Fruit fly (Drosophila melanogaster) whole organism, embryonic: ENCODE measurements around the gene CG43354.

Source experiments
- ATbp ChIP-seq: fragments of 200-800 bp; sonication (Bioruptor generic); optimal IDR thresholded peaks from 2 replicates; lab custom pipeline; 2017; ENCODE audit warnings: missing biosample characterization, mild to moderate bottlenecking, missing genetic modification characterization, missing genetic modification reagents
- Abd-B ChIP-seq: fragments of 200-800 bp; sonication (Bioruptor generic); optimal IDR thresholded peaks from 2 replicates; lab custom pipeline; 2018; ENCODE audit warnings: missing biosample characterization, mild to moderate bottlenecking, missing genetic modification characterization, moderate library complexity
- Adf1 ChIP-seq: fragments of 200-800 bp; sonication (Bioruptor generic); IDR thresholded peaks from 2 replicates; pipeline ENCODE4 v1.3.6; 2022; ENCODE audit warnings: missing biosample characterization, missing genetic modification characterization
- Aef1 ChIP-seq: fragments of 200-800 bp; sonication (Bioruptor generic); IDR thresholded peaks from 3 replicates; pipeline ENCODE4 v1.3.6; 2022; ENCODE audit warnings: missing biosample characterization, missing genetic modification characterization
- Awh ChIP-seq: fragments of 200-800 bp; sonication (Bioruptor generic); IDR thresholded peaks from 2 replicates; pipeline ENCODE4, ENCODE4 v1.3.6; 2022; ENCODE audit warnings: missing biosample characterization, missing genetic modification characterization
- CG1024 ChIP-seq: fragments of 200-800 bp; sonication (Bioruptor generic); IDR thresholded peaks from 2 replicates; pipeline ENCODE4 v1.3.6; 2022; ENCODE audit warnings: missing biosample characterization, missing genetic modification characterization
- CG10654 ChIP-seq: fragments of 200-800 bp; sonication (Bioruptor generic); optimal IDR thresholded peaks from 2 replicates; lab custom pipeline; 2016; ENCODE audit warnings: missing biosample characterization, missing genetic modification characterization
- CG10979 ChIP-seq: fragments of 200-800 bp; sonication (Bioruptor generic); optimal IDR thresholded peaks from 2 replicates; lab custom pipeline; 2018; ENCODE audit warnings: missing biosample characterization, mild to moderate bottlenecking, missing genetic modification characterization, moderate library complexity
- CG11085 ChIP-seq: fragments of 200-800 bp; sonication (Bioruptor generic); IDR thresholded peaks from 2 replicates; pipeline ENCODE4 v1.3.6; 2022; ENCODE audit warnings: missing biosample characterization, missing genetic modification characterization
- CG11247 ChIP-seq: fragments of 200-800 bp; sonication (Bioruptor generic); IDR thresholded peaks from 2 replicates; pipeline ENCODE4 v1.3.6; 2022; ENCODE audit warnings: missing biosample characterization, missing genetic modification characterization
- CG11398 ChIP-seq: fragments of 200-800 bp; sonication (Bioruptor generic); optimal IDR thresholded peaks from 2 replicates; lab custom pipeline; 2016; ENCODE audit warnings: missing biosample characterization, missing genetic modification characterization
- CG12219 ChIP-seq: fragments of 200-800 bp; sonication (Bioruptor generic); optimal IDR thresholded peaks from 3 replicates; lab custom pipeline; 2018; ENCODE audit warnings: missing biosample characterization, mild to moderate bottlenecking, missing genetic modification characterization
- CG13123 ChIP-seq: fragments of 200-800 bp; sonication (Bioruptor generic); optimal IDR thresholded peaks from 2 replicates; lab custom pipeline; 2016; ENCODE audit warnings: missing biosample characterization, missing genetic modification characterization
- CG14710 ChIP-seq: fragments of 200-800 bp; sonication (Bioruptor generic); optimal IDR thresholded peaks from 3 replicates; lab custom pipeline; 2019; ENCODE audit warnings: missing biosample characterization, mild to moderate bottlenecking, missing genetic modification characterization, moderate library complexity
- CG16863 ChIP-seq: fragments of 200-800 bp; sonication (Bioruptor generic); optimal IDR thresholded peaks from 3 replicates; lab custom pipeline; 2016; ENCODE audit warnings: missing biosample characterization, missing genetic modification characterization
- CG2678 ChIP-seq: fragments of 200-800 bp; sonication (Bioruptor generic); optimal IDR thresholded peaks from 3 replicates; lab custom pipeline; 2019; ENCODE audit warnings: missing biosample characterization, mild to moderate bottlenecking, missing genetic modification characterization, moderate library complexity
- CG2889 ChIP-seq: fragments of 200-800 bp; sonication (Bioruptor generic); IDR thresholded peaks from 3 replicates; pipeline ENCODE4 v1.3.6; 2022; ENCODE audit warnings: missing biosample characterization, missing genetic modification characterization
- CG30431 ChIP-seq: fragments of 200-800 bp; sonication (Bioruptor generic); optimal IDR thresholded peaks from 2 replicates; lab custom pipeline; 2017; ENCODE audit warnings: missing biosample characterization, missing genetic modification characterization
- CG3281 ChIP-seq: fragments of 200-800 bp; sonication (Bioruptor generic); optimal IDR thresholded peaks from 3 replicates; lab custom pipeline; 2017; ENCODE audit warnings: missing biosample characterization, mild to moderate bottlenecking, missing genetic modification characterization
- CG34224 ChIP-seq: fragments of 200-800 bp; sonication (Bioruptor generic); IDR thresholded peaks from 3 replicates; pipeline ENCODE4 v1.3.6; 2022; ENCODE audit warnings: missing biosample characterization, missing genetic modification characterization; ENCODE audit not compliant: partially characterized antibody
- CG5180 ChIP-seq: fragments of 200-800 bp; sonication (Bioruptor generic); optimal IDR thresholded peaks from 3 replicates; lab custom pipeline; 2017; ENCODE audit warnings: missing biosample characterization, missing genetic modification characterization, mild to moderate bottlenecking, moderate library complexity, missing genetic modification reagents
- CG7786 ChIP-seq: fragments of 200-800 bp; sonication (Bioruptor generic); optimal IDR thresholded peaks from 2 replicates; lab custom pipeline; 2016; ENCODE audit warnings: missing biosample characterization, missing genetic modification characterization
- CG7839 ChIP-seq: fragments of 200-800 bp; sonication (Bioruptor generic); optimal IDR thresholded peaks from 3 replicates; lab custom pipeline; 2018; ENCODE audit warnings: missing biosample characterization, mild to moderate bottlenecking, missing genetic modification characterization, moderate library complexity
- Deaf1 ChIP-seq: fragments of 200-800 bp; optimal IDR thresholded peaks from 3 replicates; lab custom pipeline; 2019; ENCODE audit warnings: missing biosample characterization, mild to moderate bottlenecking, missing genetic modification characterization, moderate library complexity
- Drgx ChIP-seq: fragments of 200-800 bp; sonication (Bioruptor generic); IDR thresholded peaks from 2 replicates; pipeline ENCODE4 v1.3.6; 2022; ENCODE audit warnings: missing biosample characterization, missing genetic modification characterization
- E2f2 ChIP-seq: fragments of 200-800 bp; sonication (Bioruptor generic); IDR thresholded peaks from 2 replicates; pipeline ENCODE4 v1.3.6; 2022; ENCODE audit warnings: missing biosample characterization, missing genetic modification characterization
- Ets65A ChIP-seq: fragments of 200-800 bp; sonication (Bioruptor generic); peaks from one replicate; lab custom pipeline; 2016; ENCODE audit warnings: missing biosample characterization, missing genetic modification characterization
- Fer1 ChIP-seq: fragments of 200-800 bp; sonication (Bioruptor generic); optimal IDR thresholded peaks from 2 replicates; lab custom pipeline; 2017; ENCODE audit warnings: missing biosample characterization, mild to moderate bottlenecking, missing genetic modification characterization
- HLH4C ChIP-seq: fragments of 200-800 bp; sonication (Bioruptor generic); IDR thresholded peaks from 3 replicates; pipeline ENCODE4 v1.3.6; 2022; ENCODE audit warnings: missing biosample characterization, missing genetic modification characterization; ENCODE audit not compliant: partially characterized antibody
- Lpt ChIP-seq: fragments of >200 bp; optimal IDR thresholded peaks from 2 replicates; lab custom pipeline; 2018; ENCODE audit warnings: missing biosample characterization, missing genetic modification characterization
- Mrtf ChIP-seq: fragments of 200-800 bp; sonication (Bioruptor generic); IDR thresholded peaks from 3 replicates; pipeline ENCODE4 v1.3.6; 2022; ENCODE audit warnings: missing biosample characterization, missing genetic modification characterization
- NfI ChIP-seq: fragments of 200-800 bp; sonication (Bioruptor generic); optimal IDR thresholded peaks from 3 replicates; lab custom pipeline; 2018; ENCODE audit warnings: missing biosample characterization, mild to moderate bottlenecking, missing genetic modification characterization, moderate library complexity
- Taf1 ChIP-seq: fragments of 200-800 bp; sonication (Bioruptor generic); IDR thresholded peaks from 2 replicates; pipeline ENCODE4 v1.3.6; 2022; ENCODE audit warnings: missing biosample characterization, missing genetic modification characterization
- Trl ChIP-seq, 3 experiments: fragments of >200 bp in 2 of 3; fragments of 200-800 bp in 1 of 3; sonication (Bioruptor generic) in 1 of 3; optimal IDR thresholded peaks; 2 replicates in 1 of 3; 3 replicates in 2 of 3; lab custom pipeline; 2016 to 2017; ENCODE audit warnings: missing biosample characterization in 1 of 3, missing genetic modification characterization in 1 of 3
- ase ChIP-seq: fragments of 200-800 bp; sonication (Bioruptor generic); IDR thresholded peaks from 3 replicates; pipeline ENCODE4 v1.3.6; 2022; ENCODE audit warnings: missing biosample characterization, missing genetic modification characterization
- btn ChIP-seq: fragments of 200-800 bp; sonication (Bioruptor generic); optimal IDR thresholded peaks from 2 replicates; lab custom pipeline; 2016; ENCODE audit warnings: missing biosample characterization, missing genetic modification characterization
- cas ChIP-seq: fragments of 200-800 bp; sonication (Bioruptor generic); IDR thresholded peaks from 2 replicates; pipeline ENCODE4 v1.3.6; 2022; ENCODE audit warnings: missing biosample characterization, missing genetic modification characterization
- dati ChIP-seq: fragments of 200-800 bp; sonication (Bioruptor generic); IDR thresholded peaks from 2 replicates; pipeline ENCODE4 v1.3.6; 2022; ENCODE audit warnings: missing biosample characterization, missing genetic modification characterization
- disco-r ChIP-seq: fragments of 200-800 bp; sonication (Bioruptor generic); optimal IDR thresholded peaks from 2 replicates; lab custom pipeline; 2016; ENCODE audit warnings: missing biosample characterization, missing genetic modification characterization
- dmrt99B ChIP-seq: fragments of 200-800 bp; sonication (Bioruptor generic); optimal IDR thresholded peaks from 2 replicates; lab custom pipeline; 2018; ENCODE audit warnings: missing biosample characterization, mild to moderate bottlenecking, missing genetic modification characterization, moderate library complexity
- esg ChIP-seq: fragments of 200-800 bp; sonication (Bioruptor generic); conservative IDR thresholded peaks from 2 replicates; pipeline ENCODE4 v1.3.6; 2022; ENCODE audit warnings: missing biosample characterization, missing genetic modification characterization
- gce ChIP-seq: fragments of 200-800 bp; sonication (Bioruptor generic); IDR thresholded peaks from 3 replicates; pipeline ENCODE4 v1.3.6; 2022; ENCODE audit warnings: missing biosample characterization, missing genetic modification characterization
- gro ChIP-seq: fragments of 200-800 bp; sonication (Bioruptor generic); optimal IDR thresholded peaks from 2 replicates; lab custom pipeline; 2016; ENCODE audit warnings: missing biosample characterization, missing genetic modification characterization
- lov ChIP-seq, 2 experiments: fragments of 200-800 bp in 1 of 2; fragments of >200 bp in 1 of 2; sonication (Bioruptor generic) in 1 of 2; IDR thresholded peaks in 1 of 2; optimal IDR thresholded peaks in 1 of 2; 2 replicates in 1 of 2; 3 replicates in 1 of 2; pipeline versions ENCODE4 v1.3.6 to Lab custom; 2017 to 2022; ENCODE audit warnings: missing biosample characterization in 1 of 2, missing genetic modification characterization in 1 of 2
- nau ChIP-seq: fragments of 200-800 bp; sonication (Bioruptor generic); optimal IDR thresholded peaks from 3 replicates; lab custom pipeline; 2017; ENCODE audit warnings: missing biosample characterization, mild to moderate bottlenecking, missing genetic modification characterization, missing genetic modification reagents
- odd ChIP-seq: fragments of 200-800 bp; sonication (Bioruptor generic); optimal IDR thresholded peaks from 2 replicates; lab custom pipeline; 2017; ENCODE audit warnings: missing biosample characterization, mild to moderate bottlenecking, missing genetic modification characterization
- peb ChIP-seq: fragments of 200-800 bp; sonication (Bioruptor generic); IDR thresholded peaks from 2 replicates; pipeline ENCODE4 v1.3.6; 2022; ENCODE audit warnings: missing biosample characterization, missing genetic modification characterization
- stc ChIP-seq: fragments of 200-800 bp; sonication (Bioruptor generic); IDR thresholded peaks from 2 replicates; pipeline ENCODE4 v1.3.6; 2022; ENCODE audit warnings: missing biosample characterization, missing genetic modification characterization
- unpg ChIP-seq: fragments of 200-800 bp; sonication (Bioruptor generic); optimal IDR thresholded peaks from 3 replicates; lab custom pipeline; 2018; ENCODE audit warnings: missing biosample characterization, mild to moderate bottlenecking, missing genetic modification characterization, moderate library complexity
- yki ChIP-seq: fragments of >200 bp; optimal IDR thresholded peaks from 3 replicates; lab custom pipeline; 2018
- zf30C ChIP-seq: fragments of 200-800 bp; sonication (Bioruptor generic); optimal IDR thresholded peaks from 3 replicates; lab custom pipeline; 2018; ENCODE audit warnings: missing biosample characterization, mild to moderate bottlenecking, missing genetic modification characterization
- zfh1 ChIP-seq: fragments of 200-800 bp; sonication (Bioruptor generic); IDR thresholded peaks from 3 replicates; pipeline ENCODE4 v1.3.6; 2022; ENCODE audit warnings: missing biosample characterization, missing genetic modification characterization

Gene CG43354

DNA sequence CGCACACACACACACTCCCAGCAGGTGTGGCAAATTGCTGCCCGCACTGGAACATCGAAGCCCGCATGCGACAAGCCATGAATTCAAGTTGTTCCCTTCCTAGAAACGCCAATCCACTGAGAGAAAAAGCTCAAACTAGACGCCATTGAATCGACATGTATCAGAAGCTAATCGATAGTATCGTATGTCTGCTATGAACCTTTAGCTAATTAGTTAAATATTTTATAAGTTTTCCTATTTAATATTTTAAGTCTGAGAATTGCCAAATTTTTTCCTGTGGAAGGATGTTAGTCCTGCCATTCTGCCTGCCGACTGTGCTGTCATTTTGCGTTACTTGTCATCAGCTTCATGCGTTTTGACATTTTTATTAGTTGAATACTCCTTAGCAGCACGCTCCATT lies 41.4 kb downstream of the CG43354 start (continued):
- TF ChIP-seq stc (no peak), btn (no peak), odd (GFP tag; lab: Kevin White, UChicago) (no peak), zfh1 (GFP tag; lab: Robert Waterston, UW) (no peak), gro (GFP tag; lab: Kevin White, UChicago) (no peak), Deaf1 (tag; lab: Kevin White, UChicago) (no peak), CG16863 (no peak), gce (GFP tag; lab: Robert Waterston, UW) (no peak), Lpt (no peak), CG34224 (no peak), peb (GFP tag; lab: Robert Waterston, UW) (no peak), Abd-B (GFP tag; lab: Kevin White, UChicago) (no peak), disco-r (GFP tag; lab: Kevin White, UChicago) (no peak), CG7839 (peak; percentile 25), CG11085 (GFP tag; lab: Robert Waterston, UW) (0 out of 2 replicates have a peak, but pooled peaks have one; percentile 10), CG3281 (GFP tag; lab: Kevin White, UChicago) (peak; percentile 26), CG1024 (no peak), Taf1 (no peak), Aef1 (GFP tag; lab: Robert Waterston, UW) (0 out of 3 replicates have a peak, but pooled peaks have one; percentile 15), ATbp (no peak), yki (lab: Kevin White, UChicago) (no peak), NfI (GFP tag; lab: Kevin White, UChicago) (peak; percentile 13), CG2889 (GFP tag; lab: Robert Waterston, UW) (no peak), ase (GFP tag; lab: Robert Waterston, UW) (no peak), zf30C (no peak), nau (no peak), lov (optimal IDR thresholded peaks at IDR 0.05; lab: Kevin White, UChicago) (no peak), lov (GFP tag; IDR thresholded peaks at IDR 0.05; lab: Robert Waterston, UW) (no peak), unpg (GFP tag; lab: Kevin White, UChicago) (no peak), CG2678 (tag; lab: Kevin White, UChicago) (peak; percentile 48), dati (GFP tag; lab: Robert Waterston, UW) (no peak), dmrt99B (peak; percentile 41), Drgx (GFP tag; lab: Robert Waterston, UW) (no peak), HLH4C (GFP tag; lab: Robert Waterston, UW) (no peak), Adf1 (GFP tag; lab: Robert Waterston, UW) (no peak), Ets65A (GFP tag; lab: Kevin White, UChicago) (peak; percentile 64), CG14710 (tag; lab: Kevin White, UChicago) (no peak), esg (GFP tag; lab: Robert Waterston, UW) (no peak), E2f2 (GFP tag; lab: Robert Waterston, UW) (no peak), CG10654 (GFP tag; lab: Kevin White, UChicago) (no peak), CG11398 (GFP tag; lab: Kevin White, UChicago) (no peak), Awh (GFP tag; lab: Robert Waterston, UW) (no peak), CG12219 (GFP tag; lab: Kevin White, UChicago) (no peak), CG30431 (GFP tag; lab: Kevin White, UChicago) (no peak), CG7786 (no peak), Mrtf (no peak), CG10979 (tag; lab: Kevin White, UChicago) (no peak), Trl (optimal IDR thresholded peaks at IDR 0.05; lab: Kevin White, UChicago) (no peak), Trl (GFP tag; optimal IDR thresholded peaks at IDR 0.05; lab: Kevin White, UChicago) (no peak), CG13123 (GFP tag; lab: Kevin White, UChicago) (no peak), Fer1 (GFP tag; lab: Kevin White, UChicago) (peak; percentile 60), cas (GFP tag; lab: Robert Waterston, UW) (no peak), CG11247 (no peak), CG5180 (GFP tag; lab: Kevin White, UChicago) (no peak)
